Fruit fly (Drosophila melanogaster) whole organism: ENCODE results near the gene CG12499.

Source experiments
- CG8478 ChIP-seq: fragments of >200 bp; optimal IDR thresholded peaks from 2 replicates; lab custom pipeline; 2018; ENCODE audit warnings: inconsistent platforms
- Dll ChIP-seq: fragments of >200 bp; optimal IDR thresholded peaks from 2 replicates; lab custom pipeline; 2017
- EcR ChIP-seq, 2 experiments: fragments of >200 bp; optimal IDR thresholded peaks; 2 replicates each; lab custom pipeline; 2017; ENCODE audit warnings: missing biosample characterization in 2 of 2, missing genetic modification characterization in 2 of 2, missing genetic modification reagents in 2 of 2
- pan ChIP-seq: fragments of >200 bp; optimal IDR thresholded peaks from 2 replicates; lab custom pipeline; 2017
- psq ChIP-seq: fragments of >200 bp; optimal IDR thresholded peaks from 2 replicates; lab custom pipeline; 2017
- usp ChIP-seq: fragments of >200 bp; optimal IDR thresholded peaks from 2 replicates; lab custom pipeline; 2017; ENCODE audit warnings: missing biosample characterization, missing genetic modification characterization, mixed read lengths

dm6 chr3R:22402355-22402754, 44.0 kb downstream of the CG12499 start, which contains the start of gene CG13856:
- TF ChIP-seq usp (GFP tag; lab: Kevin White, UChicago) (no peak), pan (lab: Kevin White, UChicago) (no peak), CG8478 (no peak), EcR (GFP tag; optimal IDR thresholded peaks at IDR 0.05; lab: Kevin White, UChicago) (no peak), psq (lab: Kevin White, UChicago) (no peak), Dll (lab: Kevin White, UChicago) (no peak)
